Worm (Caenorhabditis elegans) whole organism, L2 larva: Measurements from ENCODE around the gene ugt-40.

Source experiments
- aly-2 ChIP-seq: fragments of 150-350 bp; optimal IDR thresholded peaks from 2 replicates; lab custom pipeline; 2014; ENCODE audit warnings: missing biosample characterization, missing genetic modification characterization
- ama-1 ChIP-seq: fragments of 150-350 bp; optimal IDR thresholded peaks from 2 replicates; lab custom pipeline; 2018; ENCODE audit warnings: inconsistent platforms
- ceh-16 ChIP-seq: fragments of 150-350 bp; optimal IDR thresholded peaks from 2 replicates; lab custom pipeline; 2014; ENCODE audit warnings: missing biosample characterization, missing genetic modification characterization
- egl-27 ChIP-seq: sonication (generic microtip); optimal IDR thresholded peaks from 3 replicates; lab custom pipeline; 2017; ENCODE audit warnings: missing biosample characterization, missing genetic modification reagents, missing genetic modification characterization
- lsy-2 ChIP-seq, 2 experiments: fragments of 150-350 bp in 1 of 2; sonication (generic microtip) in 1 of 2; optimal IDR thresholded peaks; 2 replicates each; lab custom pipeline; 2014 to 2017; ENCODE audit warnings: missing biosample characterization in 2 of 2, missing genetic modification characterization in 2 of 2
- nhr-12 ChIP-seq: fragments of 150-350 bp; optimal IDR thresholded peaks from 2 replicates; lab custom pipeline; 2014; ENCODE audit warnings: missing biosample characterization, missing genetic modification characterization
- nhr-21 ChIP-seq: fragments of 150-350 bp; optimal IDR thresholded peaks from 2 replicates; lab custom pipeline; 2014; ENCODE audit warnings: missing biosample characterization, missing genetic modification characterization
- nhr-237 ChIP-seq: fragments of 150-350 bp; optimal IDR thresholded peaks from 2 replicates; lab custom pipeline; 2014; ENCODE audit warnings: missing biosample characterization, missing genetic modification characterization

- TF ChIP-seq aly-2 (tag; lab: Kevin White, UChicago): no peak
- TF ChIP-seq ceh-16 (tag; lab: Kevin White, UChicago): no peak
- TF ChIP-seq egl-27: no peak
- TF ChIP-seq nhr-21 (tag; lab: Kevin White, UChicago): no peak
- TF ChIP-seq nhr-12 (tag; lab: Kevin White, UChicago): no peak
- TF ChIP-seq lsy-2 (tag; optimal IDR thresholded peaks at IDR 0.05; lab: Kevin White, UChicago): no peak
- no peak for TF ChIP-seq ama-1 (lab: Kevin White, UChicago)
- TF ChIP-seq nhr-237: no peak
These were observed 17.6 kb upstream of the ugt-40 start, which contains the start of gene str-204 for ce11 chrV:7159391-7159790.
